Worm (Caenorhabditis elegans): ENCODE measurements around the gene cbs-1.

DNA sequence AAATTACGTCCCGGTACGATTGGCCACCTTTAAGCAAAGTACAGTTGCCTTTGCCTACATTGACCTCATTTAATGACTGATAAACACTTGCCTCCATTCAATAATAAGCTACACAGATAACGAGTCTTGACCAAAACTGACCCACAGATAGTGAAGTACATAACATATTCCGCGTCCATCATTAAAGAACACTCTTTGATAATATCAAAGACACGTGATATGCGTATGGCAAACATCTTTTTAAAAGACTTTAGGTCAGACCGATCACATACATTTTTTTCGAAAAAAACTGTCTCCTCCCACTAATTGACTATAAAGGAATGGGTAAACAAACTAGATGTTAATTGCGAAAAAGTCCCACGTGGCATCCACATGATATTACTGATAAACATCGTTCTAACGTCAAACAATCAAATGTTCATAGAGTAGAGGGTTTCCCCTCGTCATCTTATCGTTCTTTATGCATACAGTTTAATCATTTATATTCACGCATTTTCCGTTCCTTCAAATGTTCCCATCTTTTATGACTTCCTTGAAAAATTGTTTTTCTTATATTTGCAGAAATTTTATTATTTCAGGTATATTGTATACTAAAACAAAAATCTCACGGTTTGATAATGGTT, 30.1 kb downstream of the cbs-1 start, which contains the start of gene W07E11.1:
- no peak for TF ChIP-seq unc-130 (GFP tag; optimal IDR thresholded peaks at IDR 0.05)
- TF ChIP-seq mel-28 (tag; optimal IDR thresholded peaks at IDR 0.05; ENCODE audit: borderline replicate concordance): no peak
- TF ChIP-seq dox-1 (GFP tag; IDR thresholded peaks at IDR 0.05): 0 out of 2 replicates have a peak, but pooled peaks have one; percentile 4
- no peak for TF ChIP-seq pha-4 (tag; optimal IDR thresholded peaks at IDR 0.05)
- TF ChIP-seq efl-1 (GFP tag; optimal IDR thresholded peaks at IDR 0.05): no peak
- no peak for TF ChIP-seq let-526 (GFP tag; IDR thresholded peaks at IDR 0.05)
- TF ChIP-seq lin-54 (GFP tag; optimal IDR thresholded peaks at IDR 0.05): no peak
- no peak for TF ChIP-seq F57C9.4 (tag; optimal IDR thresholded peaks at IDR 0.05)
- TF ChIP-seq cebp-1 (GFP tag; IDR thresholded peaks at IDR 0.05): no peak; the same call in 1 of the 2 replicates
- peak; percentile 66 for TF ChIP-seq cebp-1 (tag; optimal IDR thresholded peaks at IDR 0.05)
- TF ChIP-seq ama-1 (optimal IDR thresholded peaks at IDR 0.05): no peak
- no peak for TF ChIP-seq ama-1 (GFP tag; optimal IDR thresholded peaks at IDR 0.05)
- no peak for TF ChIP-seq Y67H2A.10 (GFP tag; conservative IDR thresholded peaks at IDR 0.05)
- no peak for TF ChIP-seq ceh-58 (GFP tag; IDR thresholded peaks at IDR 0.05)

Data from whole organism, young adult.